Worm (Caenorhabditis elegans) whole organism, young adult: ENCODE measurements around the gene F13B6.2.
A peak's percentile ranks its signal among the peaks of the same experiment; 100 is the strongest.

ENCODE experiments used
- B0336.3 ChIP-seq: fragments of 200-800 bp; sonication (Bioruptor generic); IDR thresholded peaks from 2 replicates; pipeline ENCODE4 v1.3.6; 2022; ENCODE audit warnings: missing genetic modification characterization, missing compliant biosample characterization
- F22D6.2 ChIP-seq: sonication (generic microtip); optimal IDR thresholded peaks from 2 replicates; lab custom pipeline; 2016; ENCODE audit warnings: mild to moderate bottlenecking, missing genetic modification characterization, missing compliant biosample characterization
- F49E8.2 ChIP-seq: sonication (generic microtip); optimal IDR thresholded peaks from 3 replicates; lab custom pipeline; 2017; ENCODE audit warnings: missing genetic modification characterization, mild to moderate bottlenecking, missing compliant biosample characterization, antibody characterized with exemption, moderate library complexity; ENCODE audit not compliant: insufficient read depth
- F52B5.7 ChIP-seq: sonication (generic microtip); optimal IDR thresholded peaks from 2 replicates; lab custom pipeline; 2016; ENCODE audit warnings: mild to moderate bottlenecking, missing genetic modification characterization, missing compliant biosample characterization
- F57A8.1 ChIP-seq: fragments of 200-800 bp; sonication (Bioruptor generic); optimal IDR thresholded peaks from 2 replicates; lab custom pipeline; 2018; ENCODE audit warnings: mild to moderate bottlenecking, missing genetic modification characterization, moderate library complexity, missing compliant biosample characterization
- K12H6.12 ChIP-seq: fragments of 200-800 bp; sonication (Bioruptor generic); optimal IDR thresholded peaks from 2 replicates; lab custom pipeline; 2018; ENCODE audit warnings: mild to moderate bottlenecking, missing genetic modification characterization, missing compliant biosample characterization
- Y53G8AR.9 ChIP-seq: fragments of 200-800 bp; sonication (Bioruptor generic); conservative IDR thresholded peaks from 2 replicates; pipeline ENCODE4 v1.3.6; 2022; ENCODE audit warnings: missing genetic modification reagents, missing genetic modification characterization, missing compliant biosample characterization
- Y79H2A.3 ChIP-seq: fragments of 200-800 bp; sonication (Bioruptor generic); conservative IDR thresholded peaks from 2 replicates; pipeline ENCODE4 v1.3.6; 2022; ENCODE audit warnings: missing genetic modification reagents, missing genetic modification characterization, missing compliant biosample characterization
- ZK185.1 ChIP-seq: sonication (generic microtip); optimal IDR thresholded peaks from 2 replicates; lab custom pipeline; 2016; ENCODE audit warnings: mild to moderate bottlenecking, missing genetic modification characterization, missing compliant biosample characterization; ENCODE audit not compliant: poor library complexity, severe bottlenecking
- aptf-3 ChIP-seq: fragments of 200-800 bp; sonication (Bioruptor generic); IDR thresholded peaks from 2 replicates; pipeline ENCODE4 v1.3.6; 2022; ENCODE audit warnings: missing genetic modification characterization, missing compliant biosample characterization
- atf-7 ChIP-seq: sonication (generic microtip); optimal IDR thresholded peaks from 2 replicates; lab custom pipeline; 2017; ENCODE audit warnings: mild to moderate bottlenecking, missing genetic modification characterization, missing compliant biosample characterization
- athp-1 ChIP-seq: sonication (generic microtip); optimal IDR thresholded peaks from 2 replicates; lab custom pipeline; 2017; ENCODE audit warnings: mild to moderate bottlenecking, missing genetic modification characterization, missing compliant biosample characterization
- attf-6 ChIP-seq: fragments of 200-800 bp; sonication (Bioruptor generic); IDR thresholded peaks from 2 replicates; pipeline ENCODE4 v1.3.6; 2022; ENCODE audit warnings: missing genetic modification reagents, missing genetic modification characterization, missing compliant biosample characterization
- ccch-3 ChIP-seq: fragments of 200-800 bp; sonication (Bioruptor generic); optimal IDR thresholded peaks from 2 replicates; lab custom pipeline; 2018; ENCODE audit warnings: mild to moderate bottlenecking, missing genetic modification characterization, missing compliant biosample characterization
- cebp-1 ChIP-seq, 2 experiments: fragments of 200-800 bp in 1 of 2; sonication (Bioruptor generic) in 1 of 2; sonication (generic microtip) in 1 of 2; IDR thresholded peaks in 1 of 2; optimal IDR thresholded peaks in 1 of 2; 2 replicates each; pipeline versions ENCODE4 v1.3.6 to Lab custom; 2017 to 2022; ENCODE audit warnings: missing compliant biosample characterization in 2 of 2, missing genetic modification characterization in 2 of 2, mild to moderate bottlenecking in 1 of 2, missing genetic modification reagents in 1 of 2, moderate library complexity in 1 of 2
- cebp-2 ChIP-seq: fragments of 200-800 bp; sonication (Bioruptor generic); IDR thresholded peaks from 2 replicates; pipeline ENCODE4 v1.3.6; 2022; ENCODE audit warnings: missing genetic modification characterization, missing compliant biosample characterization
- ceh-100 ChIP-seq: fragments of 200-800 bp; sonication (Bioruptor generic); IDR thresholded peaks from 2 replicates; pipeline ENCODE4 v1.3.6; 2022; ENCODE audit warnings: missing genetic modification reagents, missing genetic modification characterization, missing compliant biosample characterization
- chd-7 ChIP-seq: sonication (generic microtip); optimal IDR thresholded peaks from 2 replicates; lab custom pipeline; 2016; ENCODE audit warnings: mild to moderate bottlenecking, missing genetic modification characterization, moderate library complexity, missing compliant biosample characterization
- dox-1 ChIP-seq: fragments of 200-800 bp; sonication (Bioruptor generic); IDR thresholded peaks from 2 replicates; pipeline ENCODE4 v1.3.6; 2022; ENCODE audit warnings: missing genetic modification reagents, missing genetic modification characterization, missing compliant biosample characterization
- dpff-1 ChIP-seq: sonication (generic microtip); optimal IDR thresholded peaks from 2 replicates; lab custom pipeline; 2017; ENCODE audit warnings: mild to moderate bottlenecking, missing genetic modification characterization, missing compliant biosample characterization
- egl-18 ChIP-seq: fragments of 200-800 bp; sonication (Bioruptor generic); IDR thresholded peaks from 2 replicates; pipeline ENCODE4 v1.3.6; 2022; ENCODE audit warnings: missing genetic modification reagents, missing genetic modification characterization, missing compliant biosample characterization
- egl-44 ChIP-seq: fragments of 200-800 bp; sonication (Bioruptor generic); IDR thresholded peaks from 2 replicates; pipeline ENCODE4 v1.3.6; 2022; ENCODE audit warnings: missing genetic modification reagents, missing genetic modification characterization, missing compliant biosample characterization
- ekl-4 ChIP-seq: fragments of 200-800 bp; sonication (Bioruptor generic); IDR thresholded peaks from 2 replicates; pipeline ENCODE4 v1.3.6; 2022; ENCODE audit warnings: missing genetic modification reagents, missing genetic modification characterization, missing compliant biosample characterization
- gei-17 ChIP-seq: fragments of 200-800 bp; sonication (Bioruptor generic); optimal IDR thresholded peaks from 2 replicates; lab custom pipeline; 2018; ENCODE audit warnings: mild to moderate bottlenecking, missing genetic modification characterization, missing compliant biosample characterization
- hmg-1.2 ChIP-seq: fragments of 200-800 bp; sonication (Bioruptor generic); IDR thresholded peaks from 2 replicates; pipeline ENCODE4 v1.3.6; 2022; ENCODE audit warnings: missing genetic modification reagents, missing genetic modification characterization, missing compliant biosample characterization
- hmg-20 ChIP-seq: fragments of 200-800 bp; sonication (Bioruptor generic); IDR thresholded peaks from 2 replicates; pipeline ENCODE4 v1.3.6; 2022; ENCODE audit warnings: missing genetic modification reagents, missing genetic modification characterization, missing compliant biosample characterization
- hsf-1 ChIP-seq: fragments of 200-800 bp; sonication (Bioruptor generic); IDR thresholded peaks from 2 replicates; pipeline ENCODE4 v1.3.6; 2022; ENCODE audit warnings: missing genetic modification reagents, missing genetic modification characterization, missing compliant biosample characterization
- lag-1 ChIP-seq: fragments of 200-800 bp; sonication (Bioruptor generic); IDR thresholded peaks from 2 replicates; pipeline ENCODE4 v1.3.6; 2022; ENCODE audit warnings: missing genetic modification reagents, missing genetic modification characterization, missing compliant biosample characterization
- let-607 ChIP-seq, 2 experiments: fragments of 200-800 bp in 1 of 2; sonication (Bioruptor generic) in 1 of 2; sonication (generic microtip) in 1 of 2; optimal IDR thresholded peaks; 2 replicates each; lab custom pipeline; 2016 to 2018; ENCODE audit warnings: mild to moderate bottlenecking in 2 of 2, missing compliant biosample characterization in 2 of 2, missing genetic modification characterization in 2 of 2, moderate library complexity in 2 of 2, missing genotype in 1 of 2
- lin-35 ChIP-seq, 3 experiments: fragments of 150-350 bp in 2 of 3; sonication (generic microtip) in 1 of 3; optimal IDR thresholded peaks; 2 replicates each; lab custom pipeline; 2014 to 2018; ENCODE audit warnings: missing biosample characterization in 3 of 3, missing genetic modification characterization in 3 of 3, missing genetic modification reagents in 3 of 3
- lin-54 ChIP-seq: fragments of 200-800 bp; sonication (Bioruptor generic); optimal IDR thresholded peaks from 2 replicates; lab custom pipeline; 2018; ENCODE audit warnings: mild to moderate bottlenecking, missing genetic modification characterization, missing compliant biosample characterization
- mcd-1 ChIP-seq: fragments of 200-800 bp; sonication (Bioruptor generic); IDR thresholded peaks from 2 replicates; pipeline ENCODE4 v1.3.6; 2022; ENCODE audit warnings: missing genetic modification reagents, missing genetic modification characterization, missing compliant biosample characterization
- mes-4 ChIP-seq: sonication (generic microtip); optimal IDR thresholded peaks from 2 replicates; lab custom pipeline; 2016; ENCODE audit warnings: missing genotype, missing genetic modification characterization, missing compliant biosample characterization
- nfya-1 ChIP-seq: sonication (generic microtip); optimal IDR thresholded peaks from 2 replicates; lab custom pipeline; 2017; ENCODE audit warnings: antibody characterized with exemption, missing compliant biosample characterization, missing genetic modification characterization, borderline replicate concordance; ENCODE audit not compliant: insufficient read depth
- nfyb-1 ChIP-seq: fragments of 200-800 bp; sonication (Bioruptor generic); IDR thresholded peaks from 2 replicates; pipeline ENCODE4 v1.3.6; 2022; ENCODE audit warnings: missing genetic modification reagents, missing genetic modification characterization, missing compliant biosample characterization
- nhr-27 ChIP-seq: fragments of 200-800 bp; sonication (Bioruptor generic); optimal IDR thresholded peaks from 2 replicates; lab custom pipeline; 2018; ENCODE audit warnings: mild to moderate bottlenecking, missing genetic modification characterization, moderate library complexity, missing compliant biosample characterization
- nhr-80 ChIP-seq: sonication (generic microtip); optimal IDR thresholded peaks from 2 replicates; lab custom pipeline; 2016; ENCODE audit warnings: missing genetic modification characterization, missing compliant biosample characterization
- rcor-1 ChIP-seq: fragments of 200-800 bp; sonication (Bioruptor generic); IDR thresholded peaks from 2 replicates; pipeline ENCODE4 v1.3.6; 2022; ENCODE audit warnings: missing genetic modification reagents, missing genetic modification characterization, missing compliant biosample characterization
- repo-1 ChIP-seq: sonication (generic microtip); optimal IDR thresholded peaks from 2 replicates; lab custom pipeline; 2017; ENCODE audit warnings: mild to moderate bottlenecking, missing genetic modification characterization, missing compliant biosample characterization
- snpc-3.4 ChIP-seq: sonication (generic microtip); optimal IDR thresholded peaks from 2 replicates; lab custom pipeline; 2017; ENCODE audit warnings: missing genetic modification characterization, mild to moderate bottlenecking, missing compliant biosample characterization, antibody characterized with exemption, moderate library complexity, missing genotype, missing genetic modification reagents
- snpc-4 ChIP-seq, 5 experiments: fragments of 150-350 bp in 1 of 5; sonication (generic microtip) in 4 of 5; optimal IDR thresholded peaks; 2 replicates each; lab custom pipeline; 2014 to 2018; ENCODE audit warnings: missing genetic modification characterization in 5 of 5, missing biosample characterization in 3 of 5, antibody characterized with exemption in 2 of 5, mild to moderate bottlenecking in 2 of 5, missing compliant biosample characterization in 2 of 5, missing genotype in 2 of 5, moderate library complexity in 2 of 5, missing genetic modification reagents in 1 of 5
- sptf-2 ChIP-seq: fragments of 200-800 bp; sonication (Bioruptor generic); optimal IDR thresholded peaks from 2 replicates; lab custom pipeline; 2018; ENCODE audit warnings: mild to moderate bottlenecking, missing genetic modification characterization, missing compliant biosample characterization
- tlf-1 ChIP-seq: fragments of 200-800 bp; sonication (Bioruptor generic); optimal IDR thresholded peaks from 2 replicates; lab custom pipeline; 2018; ENCODE audit warnings: mild to moderate bottlenecking, missing genetic modification characterization, missing compliant biosample characterization
- ztf-22 ChIP-seq: fragments of 200-800 bp; sonication (Bioruptor generic); optimal IDR thresholded peaks from 2 replicates; lab custom pipeline; 2018; ENCODE audit warnings: mild to moderate bottlenecking, missing genetic modification characterization, moderate library complexity, missing compliant biosample characterization
- ztf-3 ChIP-seq: fragments of 200-800 bp; sonication (Bioruptor generic); optimal IDR thresholded peaks from 2 replicates; lab custom pipeline; 2018; ENCODE audit warnings: mild to moderate bottlenecking, missing genetic modification characterization, missing compliant biosample characterization

F13B6.2 gene

DNA sequence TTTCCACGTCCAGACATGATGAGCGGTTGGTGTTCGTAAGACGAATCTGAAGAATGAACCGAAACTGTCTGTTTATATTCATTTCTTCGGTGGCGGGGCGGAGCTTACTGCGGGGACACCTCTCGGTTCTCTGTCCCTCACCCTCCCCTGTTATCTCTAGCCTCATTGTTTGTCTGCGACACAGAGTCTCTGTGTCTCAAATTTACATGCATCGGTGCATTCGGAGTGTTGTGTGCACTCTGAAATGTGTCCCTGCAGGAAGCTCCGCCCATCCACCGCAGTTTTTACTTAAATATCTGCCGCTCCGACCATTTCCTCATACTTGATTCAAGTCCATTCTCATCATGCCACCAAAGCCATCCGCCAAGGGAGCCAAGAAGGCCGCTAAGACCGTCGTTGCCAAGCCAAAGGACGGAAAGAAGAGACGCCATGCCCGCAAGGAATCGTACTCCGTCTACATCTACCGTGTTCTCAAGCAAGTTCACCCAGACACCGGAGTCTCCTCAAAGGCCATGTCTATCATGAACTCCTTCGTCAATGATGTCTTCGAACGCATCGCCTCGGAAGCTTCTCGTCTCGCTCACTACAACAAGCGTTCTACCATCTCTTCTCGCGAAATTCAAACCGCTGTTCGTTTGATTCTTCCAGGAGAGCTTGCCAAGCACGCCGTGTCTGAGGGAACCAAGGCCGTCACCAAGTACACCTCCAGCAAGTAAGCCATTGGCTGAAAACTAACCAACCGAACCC lies 26.2 kb upstream of the F13B6.2 start, which contains the start of the genes his-61 and his-62:
Gene his-61, minus strand, starts transcription at position 17 of the 747 bp plus-strand sequence.
Gene his-62, plus strand, starts transcription at position 345 of the 747 bp plus-strand sequence.
- no peak for TF ChIP-seq repo-1 (tag; lab: Kevin White, UChicago)
- peak; percentile 15; the same call in 1 of the 2 replicates for TF ChIP-seq hsf-1
- no peak for TF ChIP-seq gei-17 (GFP tag; lab: Kevin White, UChicago)
- TF ChIP-seq lin-54 (GFP tag; lab: Kevin White, UChicago), result no peak
- no peak for TF ChIP-seq lag-1
- TF ChIP-seq lin-35 (GFP tag; optimal IDR thresholded peaks at IDR 0.05; lab: Kevin White, UChicago), result no peak
- no peak for TF ChIP-seq F52B5.7
- TF ChIP-seq egl-44 (GFP tag; lab: Robert Waterston, UW), result 0 out of 2 replicates have a peak, but pooled peaks have one; percentile 58
- TF ChIP-seq dpff-1 (tag; lab: Kevin White, UChicago), result no peak
- TF ChIP-seq ekl-4 (GFP tag; lab: Robert Waterston, UW), result peak; percentile 39
- TF ChIP-seq attf-6 (GFP tag; lab: Robert Waterston, UW), result peak; percentile 80; the same call in 1 of the 2 replicates
- TF ChIP-seq hmg-1.2 (GFP tag; lab: Robert Waterston, UW), result peak; percentile 80
- TF ChIP-seq nhr-80 (tag; lab: Kevin White, UChicago), result peak; percentile 73
- no peak for TF ChIP-seq snpc-3.4 (tag; lab: Kevin White, UChicago)
- no peak for TF ChIP-seq ccch-3 (GFP tag; lab: Kevin White, UChicago)
- TF ChIP-seq K12H6.12 (tag; lab: Kevin White, UChicago), result no peak
- TF ChIP-seq F49E8.2 (tag; lab: Kevin White, UChicago), result peak; percentile 89
- TF ChIP-seq tlf-1 (GFP tag; lab: Kevin White, UChicago), result peak; percentile 23
- TF ChIP-seq ZK185.1, result peak; percentile 39
- TF ChIP-seq Y53G8AR.9 (GFP tag; lab: Robert Waterston, UW), result peak; percentile 56
- peak; percentile 46; the same call in 1 of the 2 replicates for TF ChIP-seq B0336.3 (GFP tag; lab: Robert Waterston, UW)
- TF ChIP-seq snpc-4 (GFP tag; optimal IDR thresholded peaks at IDR 0.05; lab: Kevin White, UChicago), result no peak
- TF ChIP-seq snpc-4 (tag; optimal IDR thresholded peaks at IDR 0.05; lab: Kevin White, UChicago), result peak; percentile 4 to 74 (median 61)
- TF ChIP-seq chd-7 (tag; lab: Kevin White, UChicago), result no peak
- no peak for TF ChIP-seq athp-1
- TF ChIP-seq nhr-27 (tag; lab: Kevin White, UChicago), result no peak
- peak; percentile 51 for TF ChIP-seq mcd-1 (GFP tag; lab: Robert Waterston, UW)
- TF ChIP-seq ceh-100 (GFP tag; lab: Robert Waterston, UW), result peak; percentile 53
- no peak for TF ChIP-seq mes-4 (tag; lab: Kevin White, UChicago)
- no peak for TF ChIP-seq egl-18 (GFP tag; lab: Robert Waterston, UW)
- peak; percentile 62; the same call in 1 of the 2 replicates for TF ChIP-seq aptf-3 (GFP tag; lab: Robert Waterston, UW)
- no peak for TF ChIP-seq nfya-1 (tag; lab: Kevin White, UChicago)
- no peak for TF ChIP-seq ztf-22 (GFP tag; lab: Kevin White, UChicago)
- TF ChIP-seq ztf-3 (GFP tag; lab: Kevin White, UChicago), result no peak
- no peak for TF ChIP-seq let-607 (tag; optimal IDR thresholded peaks at IDR 0.05; lab: Kevin White, UChicago)
- no peak for TF ChIP-seq hmg-20 (GFP tag; lab: Robert Waterston, UW)
- no peak for TF ChIP-seq cebp-1 (GFP tag; IDR thresholded peaks at IDR 0.05; lab: Robert Waterston, UW)
- peak; percentile 6 for TF ChIP-seq cebp-1 (tag; optimal IDR thresholded peaks at IDR 0.05; lab: Kevin White, UChicago)
- peak; percentile 10; the same call in 1 of the 2 replicates for TF ChIP-seq Y79H2A.3
- no peak for TF ChIP-seq sptf-2 (GFP tag; lab: Kevin White, UChicago)
- no peak for TF ChIP-seq atf-7 (tag; lab: Kevin White, UChicago)
- 0 out of 2 replicates have a peak, but pooled peaks have one; percentile 22 for TF ChIP-seq nfyb-1 (GFP tag; lab: Robert Waterston, UW)
- peak; percentile 62; the same call in 1 of the 2 replicates for TF ChIP-seq cebp-2 (GFP tag; lab: Robert Waterston, UW)
- TF ChIP-seq F57A8.1, result no peak
- peak; percentile 9; the same call in 1 of the 2 replicates for TF ChIP-seq rcor-1 (GFP tag; lab: Robert Waterston, UW)
- TF ChIP-seq F22D6.2 (tag; lab: Kevin White, UChicago), result no peak
- peak; percentile 82 for TF ChIP-seq dox-1 (GFP tag; lab: Robert Waterston, UW)
